Worm (Caenorhabditis elegans) whole organism, L1 larva: ENCODE data around the gene R03G5.6.

ENCODE experiments used
- C16A3.4 ChIP-seq: fragments of 150-350 bp; optimal IDR thresholded peaks from 2 replicates; lab custom pipeline; 2014; ENCODE audit warnings: missing biosample characterization, missing genetic modification characterization
- Y116A8C.19 ChIP-seq: sonication (generic microtip); optimal IDR thresholded peaks from 2 replicates; lab custom pipeline; 2016; ENCODE audit warnings: missing compliant biosample characterization, missing genetic modification characterization, borderline replicate concordance
- ceh-63 ChIP-seq: fragments of 200-800 bp; sonication (Bioruptor generic); optimal IDR thresholded peaks from 2 replicates; lab custom pipeline; 2018; ENCODE audit warnings: mild to moderate bottlenecking, missing genetic modification characterization, missing compliant biosample characterization
- ceh-8 ChIP-seq: fragments of 200-800 bp; sonication (Bioruptor generic); optimal IDR thresholded peaks from 2 replicates; lab custom pipeline; 2018; ENCODE audit warnings: mild to moderate bottlenecking, missing genetic modification characterization, moderate library complexity, missing compliant biosample characterization
- ceh-90 ChIP-seq: sonication (generic microtip); optimal IDR thresholded peaks from 2 replicates; lab custom pipeline; 2016; ENCODE audit warnings: missing genetic modification characterization, missing compliant biosample characterization
- dsc-1 ChIP-seq: sonication (generic microtip); optimal IDR thresholded peaks from 2 replicates; lab custom pipeline; 2016; ENCODE audit warnings: mild to moderate bottlenecking, missing genetic modification characterization, missing compliant biosample characterization
- efl-1 ChIP-seq, 4 experiments: fragments of 150-350 bp; optimal IDR thresholded peaks in 3 of 4; peaks in 1 of 4; 1 replicate in 1 of 4; 2 replicates in 3 of 4; lab custom pipeline; 2014; ENCODE audit warnings: missing biosample characterization in 2 of 4, missing genetic modification characterization in 2 of 4, missing genetic modification reagents in 2 of 4
- efl-3 ChIP-seq: fragments of 200-800 bp; sonication (Bioruptor generic); optimal IDR thresholded peaks from 2 replicates; lab custom pipeline; 2018; ENCODE audit warnings: mild to moderate bottlenecking, missing genetic modification characterization, missing compliant biosample characterization
- egl-13 ChIP-seq: sonication (generic microtip); optimal IDR thresholded peaks from 2 replicates; lab custom pipeline; 2016; ENCODE audit warnings: missing genotype, missing genetic modification reagents, missing genetic modification characterization, missing compliant biosample characterization
- fkh-8 ChIP-seq: sonication (generic microtip); optimal IDR thresholded peaks from 2 replicates; lab custom pipeline; 2016; ENCODE audit warnings: mild to moderate bottlenecking, missing genetic modification characterization, missing compliant biosample characterization
- grh-1 ChIP-seq: fragments of 200-800 bp; sonication (Bioruptor generic); IDR thresholded peaks from 2 replicates; pipeline ENCODE4 v1.3.6; 2022; ENCODE audit warnings: missing genetic modification reagents, missing genetic modification characterization, missing compliant biosample characterization
- hlh-4 ChIP-seq: sonication (generic microtip); optimal IDR thresholded peaks from 2 replicates; lab custom pipeline; 2016; ENCODE audit warnings: mild to moderate bottlenecking, missing genetic modification characterization, missing compliant biosample characterization
- lin-14 ChIP-seq: fragments of 200-800 bp; sonication (Bioruptor generic); optimal IDR thresholded peaks from 2 replicates; lab custom pipeline; 2018; ENCODE audit warnings: mild to moderate bottlenecking, missing genetic modification characterization, moderate library complexity, missing compliant biosample characterization
- lin-39 ChIP-seq: fragments of 150-350 bp; optimal IDR thresholded peaks from 2 replicates; lab custom pipeline; 2014; ENCODE audit warnings: missing biosample characterization, missing genetic modification reagents, missing genetic modification characterization
- mab-9 ChIP-seq: fragments of 200-800 bp; sonication (Bioruptor generic); IDR thresholded peaks from 2 replicates; pipeline ENCODE4 v1.3.6; 2022; ENCODE audit warnings: missing genetic modification reagents, missing genetic modification characterization, missing compliant biosample characterization
- mdl-1 ChIP-seq, 2 experiments: fragments of 150-350 bp; optimal IDR thresholded peaks; 2 replicates each; lab custom pipeline; 2014 to 2017; ENCODE audit warnings: missing biosample characterization in 2 of 2, missing genetic modification characterization in 2 of 2, inconsistent platforms in 1 of 2
- mef-2 ChIP-seq: fragments of 150-350 bp; optimal IDR thresholded peaks from 2 replicates; lab custom pipeline; 2014; ENCODE audit warnings: missing biosample characterization, missing genetic modification characterization
- nhr-11 ChIP-seq: fragments of 150-350 bp; optimal IDR thresholded peaks from 2 replicates; lab custom pipeline; 2014; ENCODE audit warnings: missing biosample characterization, missing genetic modification characterization
- nhr-19 ChIP-seq: fragments of 200-800 bp; sonication (Bioruptor generic); conservative IDR thresholded peaks from 2 replicates; pipeline ENCODE4 v1.3.6; 2022; ENCODE audit warnings: missing genetic modification characterization, missing compliant biosample characterization
- nhr-20 ChIP-seq: sonication (generic microtip); optimal IDR thresholded peaks from 2 replicates; lab custom pipeline; 2016; ENCODE audit warnings: mild to moderate bottlenecking, missing genetic modification characterization, missing compliant biosample characterization
- nhr-237 ChIP-seq: fragments of 150-350 bp; optimal IDR thresholded peaks from 2 replicates; lab custom pipeline; 2014; ENCODE audit warnings: missing biosample characterization, missing genetic modification characterization
- nhr-28 ChIP-seq: fragments of 150-350 bp; optimal IDR thresholded peaks from 2 replicates; lab custom pipeline; 2014; ENCODE audit warnings: missing biosample characterization, missing genetic modification characterization
- nhr-47 ChIP-seq: sonication (generic microtip); optimal IDR thresholded peaks from 2 replicates; lab custom pipeline; 2016; ENCODE audit warnings: mild to moderate bottlenecking, missing genetic modification characterization, moderate library complexity, missing compliant biosample characterization
- nhr-71 ChIP-seq: sonication (generic microtip); optimal IDR thresholded peaks from 2 replicates; lab custom pipeline; 2016; ENCODE audit warnings: mild to moderate bottlenecking, missing genetic modification characterization, moderate library complexity, missing compliant biosample characterization
- nhr-77 ChIP-seq: fragments of 150-350 bp; optimal IDR thresholded peaks from 2 replicates; lab custom pipeline; 2014; ENCODE audit warnings: missing biosample characterization, missing genetic modification characterization
- nhr-84 ChIP-seq: sonication (generic microtip); optimal IDR thresholded peaks from 2 replicates; lab custom pipeline; 2017; ENCODE audit warnings: missing biosample characterization, missing genetic modification characterization
- rnt-1 ChIP-seq: sonication (generic microtip); optimal IDR thresholded peaks from 2 replicates; lab custom pipeline; 2016; ENCODE audit warnings: mild to moderate bottlenecking, missing genetic modification characterization, moderate library complexity, missing compliant biosample characterization
- snu-23 ChIP-seq: sonication (generic microtip); optimal IDR thresholded peaks from 2 replicates; lab custom pipeline; 2016; ENCODE audit warnings: missing genetic modification characterization, missing compliant biosample characterization
- sox-4 ChIP-seq: sonication (generic microtip); optimal IDR thresholded peaks from 2 replicates; lab custom pipeline; 2016; ENCODE audit warnings: missing genetic modification characterization, missing compliant biosample characterization
- tbx-2 ChIP-seq: sonication (generic microtip); optimal IDR thresholded peaks from 2 replicates; lab custom pipeline; 2016; ENCODE audit warnings: missing genetic modification characterization, missing compliant biosample characterization
- unc-98 ChIP-seq: fragments of 200-800 bp; sonication (Bioruptor generic); IDR thresholded peaks from 2 replicates; pipeline ENCODE4 v1.3.6; 2022; ENCODE audit warnings: missing genetic modification characterization, missing compliant biosample characterization
- zag-1 ChIP-seq: fragments of 150-350 bp; optimal IDR thresholded peaks from 2 replicates; lab custom pipeline; 2014; ENCODE audit warnings: missing biosample characterization, missing genetic modification characterization
- ztf-4 ChIP-seq: fragments of 150-350 bp; optimal IDR thresholded peaks from 2 replicates; lab custom pipeline; 2014; ENCODE audit warnings: missing biosample characterization, missing genetic modification characterization

Gene R03G5.6

DNA sequence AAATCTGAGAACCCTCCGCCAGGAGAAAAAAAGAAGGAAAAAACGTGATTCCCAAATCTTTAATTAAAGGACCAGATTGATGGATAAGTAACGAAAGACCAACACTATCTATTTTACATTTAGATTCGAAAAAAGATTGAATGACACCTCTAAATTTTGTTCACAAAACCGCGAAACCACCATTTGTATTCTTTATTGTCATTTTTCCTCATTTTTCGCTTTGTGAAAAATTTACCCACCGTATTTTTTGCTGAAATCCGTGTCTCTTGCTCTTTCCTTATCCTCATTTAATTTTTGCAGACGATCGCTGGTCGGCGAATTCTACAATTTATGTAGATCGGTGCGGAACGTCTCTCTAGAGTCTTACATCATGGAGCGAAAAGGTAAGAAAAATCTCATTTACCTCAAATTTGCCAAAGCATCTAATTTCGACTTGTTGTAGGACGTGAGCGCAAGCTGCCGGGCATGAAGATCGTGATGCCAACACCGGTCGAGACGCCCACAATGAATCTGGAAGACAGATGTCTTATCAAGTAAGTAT, at the start of gene R03G5.6, which contains the start of gene sek-1:
TSS of gene R03G5.6 (minus strand) at position 491 of the 541 bp plus-strand sequence.
TSS of gene sek-1 (plus strand) at position 301 of the 541 bp plus-strand sequence.
- no peak for TF ChIP-seq ztf-4 (tag; lab: Kevin White, UChicago)
- no peak for TF ChIP-seq grh-1 (GFP tag; lab: Robert Waterston, UW)
- TF ChIP-seq ceh-8 (GFP tag; lab: Kevin White, UChicago) = no peak
- TF ChIP-seq fkh-8 = no peak
- TF ChIP-seq egl-13 (tag; lab: Kevin White, UChicago) = no peak

DNA sequence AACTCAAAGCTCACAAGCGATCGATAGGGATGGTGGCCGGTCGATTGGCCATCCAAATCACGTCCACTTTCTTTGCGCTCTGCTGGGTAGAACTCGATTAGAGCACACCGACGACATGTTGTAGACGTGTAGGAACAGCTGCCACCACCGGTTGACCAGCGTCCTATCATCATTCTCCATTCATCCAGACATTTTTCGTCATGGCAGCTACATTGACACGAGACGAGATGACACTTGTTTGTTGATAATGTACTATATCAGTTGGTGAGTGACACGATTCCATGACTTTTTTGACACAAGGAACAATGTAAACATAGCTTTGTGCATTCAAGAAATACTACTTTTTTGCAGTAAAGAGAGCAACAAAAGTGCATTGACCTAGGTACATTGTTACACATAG, 49.8 kb upstream of the R03G5.6 start:
- peak; percentile 70 for TF ChIP-seq lin-14 (GFP tag; lab: Kevin White, UChicago)
- TF ChIP-seq nhr-19 = 0 out of 2 replicates have a peak, but pooled peaks have one; percentile 23
- TF ChIP-seq mef-2 (tag; lab: Kevin White, UChicago) = no peak
- TF ChIP-seq hlh-4 (tag; lab: Kevin White, UChicago) = no peak
- TF ChIP-seq C16A3.4 = no peak
- TF ChIP-seq nhr-84 (tag; lab: Kevin White, UChicago) = no peak
- no peak for TF ChIP-seq efl-1 (optimal IDR thresholded peaks at IDR 0.05; lab: Kevin White, UChicago)
- peak in 1 of 2 experiments; percentile 39 for TF ChIP-seq efl-1 (GFP tag; optimal IDR thresholded peaks at IDR 0.05 in 1 of 2; lab: Kevin White, UChicago)
- TF ChIP-seq rnt-1 (tag; lab: Kevin White, UChicago) = peak; percentile 49
- no peak for TF ChIP-seq zag-1 (tag; lab: Kevin White, UChicago)
- TF ChIP-seq nhr-71 (tag; lab: Kevin White, UChicago) = peak; percentile 50
- no peak for TF ChIP-seq tbx-2
- TF ChIP-seq nhr-77 = no peak
- TF ChIP-seq mab-9 (GFP tag; lab: Robert Waterston, UW) = no peak
- TF ChIP-seq, all 84 proteins: peak for 5

DNA sequence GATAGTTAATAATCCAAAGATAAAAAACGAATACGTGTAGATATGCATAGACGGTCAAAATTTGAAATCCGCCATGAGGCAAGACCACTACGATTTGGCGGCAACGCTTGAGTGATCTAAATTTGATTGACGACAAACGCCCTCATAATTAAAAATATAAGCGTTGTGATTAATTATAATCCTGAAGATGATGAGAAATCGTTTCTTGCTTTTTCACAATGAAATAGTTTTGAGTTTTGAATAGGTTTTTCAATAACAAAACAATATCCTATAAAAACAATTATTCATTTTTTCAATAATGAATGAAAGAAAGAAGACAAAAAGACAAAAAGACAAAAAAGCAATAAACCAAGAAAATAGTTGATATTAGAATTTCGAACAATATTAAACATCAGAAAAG, 30.7 kb upstream of the R03G5.6 start, which contains the start of gene C54D2.6:
TSS of gene C54D2.6 (minus strand) at position 101 of the 400 bp plus-strand sequence.
- TF ChIP-seq nhr-28 (tag; lab: Kevin White, UChicago) (no peak), snu-23 (GFP tag; lab: Kevin White, UChicago) (no peak), mab-9 (GFP tag; lab: Robert Waterston, UW) (no peak)

DNA sequence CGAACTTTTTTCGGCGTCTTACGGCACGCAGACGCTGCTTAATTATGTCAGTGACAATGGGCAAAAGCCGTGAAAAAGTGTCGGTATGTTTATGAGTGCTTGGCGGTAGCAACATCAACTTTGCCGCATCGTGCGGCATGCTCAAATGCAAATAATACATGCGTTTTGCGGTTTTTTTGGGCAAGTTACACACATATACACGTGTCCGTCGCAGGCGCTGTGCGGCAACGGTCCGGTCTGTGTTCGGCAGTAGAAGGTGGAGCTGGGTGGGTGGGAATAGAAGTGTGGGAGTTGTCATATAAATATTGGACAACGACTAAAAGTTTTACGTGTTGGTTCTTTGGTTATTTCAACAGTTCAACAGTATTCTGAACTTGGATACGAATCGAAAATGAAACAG, 25.5 kb upstream of the R03G5.6 start, which contains the start of gene idpp-11:
TSS of gene idpp-11 (plus strand) at position 301 of the 400 bp plus-strand sequence.
- TF ChIP-seq mdl-1 (tag; optimal IDR thresholded peaks at IDR 0.05; lab: Kevin White, UChicago) (no peak), tbx-2 (no peak), ceh-63 (GFP tag; lab: Kevin White, UChicago) (no peak), sox-4 (tag; lab: Kevin White, UChicago) (no peak), lin-14 (GFP tag; lab: Kevin White, UChicago) (no peak), ceh-8 (GFP tag; lab: Kevin White, UChicago) (no peak)

DNA sequence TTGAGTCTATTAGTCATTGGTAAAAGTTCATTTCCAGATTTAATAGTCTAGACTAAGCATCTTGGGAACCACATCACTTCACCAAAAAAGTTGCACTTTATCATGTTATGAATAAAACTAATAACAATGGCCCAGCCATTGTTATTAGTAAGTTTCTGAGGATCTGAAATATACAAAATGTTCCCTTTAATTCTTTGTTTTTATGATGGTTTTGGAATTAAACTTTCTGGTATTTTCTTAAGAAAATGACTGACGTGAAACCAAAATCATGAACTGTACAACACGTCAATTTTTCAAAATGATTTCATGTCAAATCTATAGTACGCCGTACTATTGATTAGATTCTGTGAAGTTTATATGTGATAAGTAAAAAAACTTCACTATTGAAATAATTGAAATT, 23.3 kb upstream of the R03G5.6 start:
- TF ChIP-seq nhr-84 (tag; lab: Kevin White, UChicago) (no peak), lin-39 (tag; lab: Kevin White, UChicago) (no peak), ceh-90 (tag; lab: Kevin White, UChicago) (no peak), nhr-237 (tag; lab: Kevin White, UChicago) (no peak), efl-3 (GFP tag; lab: Kevin White, UChicago) (no peak), C16A3.4 (no peak), nhr-28 (tag; lab: Kevin White, UChicago) (no peak), unc-98 (GFP tag; lab: Robert Waterston, UW) (no peak), nhr-20 (no peak), nhr-47 (tag; lab: Kevin White, UChicago) (no peak), nhr-11 (tag; lab: Kevin White, UChicago) (no peak), dsc-1 (tag; lab: Kevin White, UChicago) (no peak), Y116A8C.19 (tag; lab: Kevin White, UChicago) (no peak)
